Fruit fly (Drosophila melanogaster) whole organism, embryonic: ENCODE results near the gene mon2.
A peak's percentile ranks its signal among the peaks of the same experiment; 100 is the strongest.

Experiments
- Ada2b ChIP-seq: fragments of 200-800 bp; sonication (Bioruptor generic); IDR thresholded peaks from 2 replicates; pipeline ENCODE4 v1.3.6; 2022; ENCODE audit warnings: missing biosample characterization, missing genetic modification characterization
- Aef1 ChIP-seq: fragments of 200-800 bp; sonication (Bioruptor generic); IDR thresholded peaks from 3 replicates; pipeline ENCODE4 v1.3.6; 2022; ENCODE audit warnings: missing biosample characterization, missing genetic modification characterization
- Antp ChIP-seq: fragments of 200-800 bp; sonication (Bioruptor generic); optimal IDR thresholded peaks from 3 replicates; lab custom pipeline; 2016; ENCODE audit warnings: missing biosample characterization, missing genetic modification characterization
- CG10462 ChIP-seq: fragments of 200-800 bp; sonication (Bioruptor generic); optimal IDR thresholded peaks from 2 replicates; lab custom pipeline; 2016; ENCODE audit warnings: missing biosample characterization, missing genetic modification characterization
- CG10959 ChIP-seq: fragments of 200-800 bp; sonication (Bioruptor generic); IDR thresholded peaks from 2 replicates; pipeline ENCODE4 v1.3.6; 2022; ENCODE audit warnings: missing biosample characterization, missing genetic modification characterization
- CG11696 ChIP-seq: fragments of 200-800 bp; sonication (Bioruptor generic); IDR thresholded peaks from 2 replicates; pipeline ENCODE4 v1.3.6; 2022; ENCODE audit warnings: missing biosample characterization, missing genetic modification characterization
- CG12744 ChIP-seq: fragments of 200-800 bp; sonication (Bioruptor generic); optimal IDR thresholded peaks from 2 replicates; lab custom pipeline; 2016; ENCODE audit warnings: missing biosample characterization, missing genetic modification characterization
- CG13624 ChIP-seq: fragments of 200-800 bp; sonication (Bioruptor generic); optimal IDR thresholded peaks from 2 replicates; lab custom pipeline; 2016; ENCODE audit warnings: missing biosample characterization, missing genetic modification characterization
- CG1529 ChIP-seq: fragments of 200-800 bp; sonication (Bioruptor generic); optimal IDR thresholded peaks from 3 replicates; lab custom pipeline; 2018; ENCODE audit warnings: missing biosample characterization, missing genetic modification characterization
- CG16815 ChIP-seq: fragments of 200-800 bp; sonication (Bioruptor generic); optimal IDR thresholded peaks from 3 replicates; lab custom pipeline; 2017; ENCODE audit warnings: missing biosample characterization, mild to moderate bottlenecking, missing genetic modification characterization
- CG17361 ChIP-seq: fragments of 200-800 bp; sonication (Bioruptor generic); IDR thresholded peaks from 3 replicates; pipeline ENCODE4 v1.3.6; 2022; ENCODE audit warnings: missing biosample characterization, missing genetic modification characterization
- CG1792 ChIP-seq: fragments of 200-800 bp; sonication (Bioruptor generic); optimal IDR thresholded peaks from 2 replicates; lab custom pipeline; 2016; ENCODE audit warnings: missing biosample characterization, missing genetic modification characterization
- CG18599 ChIP-seq: fragments of 200-800 bp; sonication (Bioruptor generic); optimal IDR thresholded peaks from 3 replicates; lab custom pipeline; 2017; ENCODE audit warnings: missing biosample characterization, missing genetic modification characterization, mild to moderate bottlenecking, moderate library complexity, missing genetic modification reagents
- CG2120 ChIP-seq: fragments of 200-800 bp; sonication (Bioruptor generic); optimal IDR thresholded peaks from 3 replicates; lab custom pipeline; 2016; ENCODE audit warnings: missing biosample characterization, missing genetic modification characterization
- CG34422 ChIP-seq: fragments of 200-800 bp; sonication (Bioruptor generic); IDR thresholded peaks from 3 replicates; pipeline ENCODE4 v1.3.6; 2022; ENCODE audit warnings: missing biosample characterization, missing genetic modification characterization
- CG4282 ChIP-seq: fragments of 200-800 bp; sonication (Bioruptor generic); optimal IDR thresholded peaks from 2 replicates; lab custom pipeline; 2016; ENCODE audit warnings: missing biosample characterization, missing genetic modification characterization
- CG4707 ChIP-seq: fragments of 200-800 bp; sonication (Bioruptor generic); optimal IDR thresholded peaks from 2 replicates; lab custom pipeline; 2018; ENCODE audit warnings: missing biosample characterization, mild to moderate bottlenecking, missing genetic modification characterization, moderate library complexity
- CG4820 ChIP-seq: fragments of 200-800 bp; sonication (Bioruptor generic); optimal IDR thresholded peaks from 3 replicates; lab custom pipeline; 2016; ENCODE audit warnings: missing biosample characterization, missing genetic modification characterization
- CG4854 ChIP-seq: fragments of 200-800 bp; sonication (Bioruptor generic); optimal IDR thresholded peaks from 2 replicates; lab custom pipeline; 2016; ENCODE audit warnings: missing biosample characterization, missing genetic modification characterization, inconsistent platforms
- CG6689 ChIP-seq: fragments of 200-800 bp; sonication (Bioruptor generic); IDR thresholded peaks from 2 replicates; pipeline ENCODE4 v1.3.6; 2022; ENCODE audit warnings: missing biosample characterization, missing genetic modification characterization
- CG7839 ChIP-seq: fragments of 200-800 bp; sonication (Bioruptor generic); optimal IDR thresholded peaks from 3 replicates; lab custom pipeline; 2018; ENCODE audit warnings: missing biosample characterization, mild to moderate bottlenecking, missing genetic modification characterization, moderate library complexity
- CG8290 ChIP-seq, 3 experiments: fragments of 200-800 bp; sonication (Bioruptor generic); optimal IDR thresholded peaks; 2 replicates each; lab custom pipeline; 2016 to 2019; ENCODE audit warnings: missing biosample characterization in 3 of 3, missing genetic modification characterization in 3 of 3, mild to moderate bottlenecking in 2 of 3, moderate library complexity in 1 of 3
- CG9932 ChIP-seq: fragments of 200-800 bp; sonication (Bioruptor generic); IDR thresholded peaks from 2 replicates; pipeline ENCODE4 v1.3.6; 2022; ENCODE audit warnings: missing biosample characterization, missing genetic modification characterization
- CHES-1-like ChIP-seq: fragments of 200-800 bp; sonication (Bioruptor generic); optimal IDR thresholded peaks from 2 replicates; lab custom pipeline; 2016; ENCODE audit warnings: missing biosample characterization, missing genetic modification characterization
- Chrac-16 ChIP-seq: fragments of 200-800 bp; sonication (Bioruptor generic); optimal IDR thresholded peaks from 3 replicates; lab custom pipeline; 2016; ENCODE audit warnings: missing biosample characterization, missing genetic modification characterization
- D19B ChIP-seq: fragments of 200-800 bp; sonication (Bioruptor generic); optimal IDR thresholded peaks from 2 replicates; lab custom pipeline; 2017; ENCODE audit warnings: missing biosample characterization, mild to moderate bottlenecking, missing genetic modification characterization
- Deaf1 ChIP-seq: fragments of 200-800 bp; optimal IDR thresholded peaks from 3 replicates; lab custom pipeline; 2019; ENCODE audit warnings: missing biosample characterization, mild to moderate bottlenecking, missing genetic modification characterization, moderate library complexity
- Dref ChIP-seq: fragments of 200-800 bp; sonication (Bioruptor generic); IDR thresholded peaks from 2 replicates; pipeline ENCODE4 v1.3.6; 2022; ENCODE audit warnings: missing biosample characterization, missing genetic modification characterization
- Lpt ChIP-seq: fragments of >200 bp; optimal IDR thresholded peaks from 2 replicates; lab custom pipeline; 2018; ENCODE audit warnings: missing biosample characterization, missing genetic modification characterization
- Meics ChIP-seq: fragments of 200-800 bp; sonication (Bioruptor generic); optimal IDR thresholded peaks from 2 replicates; lab custom pipeline; 2017; ENCODE audit warnings: missing biosample characterization, mild to moderate bottlenecking, missing genetic modification characterization
- NC2β ChIP-seq: fragments of 200-800 bp; sonication (Bioruptor generic); optimal IDR thresholded peaks from 2 replicates; lab custom pipeline; 2016; ENCODE audit warnings: missing biosample characterization, missing genetic modification characterization
- NFAT ChIP-seq: fragments of 200-800 bp; sonication (Bioruptor generic); IDR thresholded peaks from 2 replicates; pipeline ENCODE4 v1.3.6; 2022; ENCODE audit warnings: missing biosample characterization, missing genetic modification characterization
- Side ChIP-seq: fragments of 200-800 bp; sonication (Bioruptor generic); optimal IDR thresholded peaks from 2 replicates; lab custom pipeline; 2016; ENCODE audit warnings: missing biosample characterization, missing genetic modification characterization
- Trl ChIP-seq, 3 experiments: fragments of >200 bp in 2 of 3; fragments of 200-800 bp in 1 of 3; sonication (Bioruptor generic) in 1 of 3; optimal IDR thresholded peaks; 2 replicates in 1 of 3; 3 replicates in 2 of 3; lab custom pipeline; 2016 to 2017; ENCODE audit warnings: missing biosample characterization in 1 of 3, missing genetic modification characterization in 1 of 3
- ato ChIP-seq: fragments of 200-800 bp; sonication (Bioruptor generic); IDR thresholded peaks from 2 replicates; pipeline ENCODE4 v1.3.6; 2022; ENCODE audit warnings: missing biosample characterization, missing genetic modification characterization; ENCODE audit not compliant: partially characterized antibody
- cg ChIP-seq: fragments of 200-800 bp; sonication (Bioruptor generic); optimal IDR thresholded peaks from 3 replicates; lab custom pipeline; 2019; ENCODE audit warnings: missing biosample characterization, mild to moderate bottlenecking, missing genetic modification characterization, moderate library complexity
- esg ChIP-seq: fragments of 200-800 bp; sonication (Bioruptor generic); conservative IDR thresholded peaks from 2 replicates; pipeline ENCODE4 v1.3.6; 2022; ENCODE audit warnings: missing biosample characterization, missing genetic modification characterization
- insv ChIP-seq, 2 experiments: fragments of 200-800 bp; sonication (Bioruptor generic); optimal IDR thresholded peaks; 3 replicates each; lab custom pipeline; 2016 to 2018; ENCODE audit warnings: missing biosample characterization in 2 of 2, missing genetic modification characterization in 2 of 2
- jigr1 ChIP-seq: fragments of 200-800 bp; sonication (Bioruptor generic); IDR thresholded peaks from 3 replicates; pipeline ENCODE4 v1.3.6; 2022; ENCODE audit warnings: missing biosample characterization, missing genetic modification characterization
- jumu ChIP-seq: fragments of 200-800 bp; sonication (Bioruptor generic); optimal IDR thresholded peaks from 3 replicates; lab custom pipeline; 2016; ENCODE audit warnings: missing biosample characterization, missing genetic modification characterization
- ken ChIP-seq: fragments of 200-800 bp; sonication (Bioruptor generic); IDR thresholded peaks from 3 replicates; pipeline ENCODE4 v1.3.6; 2022; ENCODE audit warnings: missing biosample characterization, missing genetic modification characterization
- odd ChIP-seq: fragments of 200-800 bp; sonication (Bioruptor generic); optimal IDR thresholded peaks from 2 replicates; lab custom pipeline; 2017; ENCODE audit warnings: missing biosample characterization, mild to moderate bottlenecking, missing genetic modification characterization
- row ChIP-seq: fragments of 200-800 bp; sonication (Bioruptor generic); IDR thresholded peaks from 3 replicates; pipeline ENCODE4 v1.3.6; 2022; ENCODE audit warnings: missing biosample characterization, missing genetic modification characterization
- sens ChIP-seq: fragments of 200-800 bp; sonication (Bioruptor generic); peaks from one replicate; lab custom pipeline; 2016; ENCODE audit warnings: missing biosample characterization, missing genetic modification characterization
- sr ChIP-seq: fragments of 200-800 bp; sonication (Bioruptor generic); IDR thresholded peaks from 3 replicates; pipeline ENCODE4 v1.3.6; 2022; ENCODE audit warnings: missing biosample characterization, missing genetic modification characterization
- tup ChIP-seq: fragments of 200-800 bp; sonication (Bioruptor generic); optimal IDR thresholded peaks from 2 replicates; lab custom pipeline; 2016; ENCODE audit warnings: missing biosample characterization, mild to moderate bottlenecking, missing genetic modification characterization, moderate library complexity
- unc-4 ChIP-seq: fragments of 200-800 bp; sonication (Bioruptor generic); IDR thresholded peaks from 2 replicates; pipeline ENCODE4 v1.3.6; 2022; ENCODE audit warnings: missing biosample characterization, missing genetic modification characterization; ENCODE audit not compliant: partially characterized antibody
- usp ChIP-seq: fragments of >200 bp; optimal IDR thresholded peaks from 2 replicates; lab custom pipeline; 2017; ENCODE audit warnings: missing biosample characterization, missing genetic modification characterization
- yki ChIP-seq: fragments of >200 bp; optimal IDR thresholded peaks from 3 replicates; lab custom pipeline; 2018
- zfh2 ChIP-seq: fragments of 200-800 bp; sonication (Bioruptor generic); optimal IDR thresholded peaks from 2 replicates; lab custom pipeline; 2016; ENCODE audit warnings: missing biosample characterization, missing genetic modification characterization

The mon2 gene

dm6 chr2L:8084349-8085203 lies 39.2 kb downstream of the mon2 start (continued):
- TF ChIP-seq ato (GFP tag; lab: Robert Waterston, UW) (no peak), unc-4 (GFP tag; lab: Robert Waterston, UW) (0 out of 2 replicates have a peak, but pooled peaks have one; percentile 13), Lpt (GFP tag; lab: Kevin White, UChicago) (no peak), CG9932 (GFP tag; lab: Robert Waterston, UW) (peak; percentile 36; the same call in 1 of the 2 replicates), Side (no peak), CG6689 (GFP tag; lab: Robert Waterston, UW) (no peak), Chrac-16 (GFP tag; lab: Kevin White, UChicago) (no peak), yki (peak; percentile 34), ken (no peak), Ada2b (GFP tag; lab: Robert Waterston, UW) (0 out of 2 replicates have a peak, but pooled peaks have one; percentile 13), CG17361 (0 out of 3 replicates have a peak, but pooled peaks have one; percentile 27), CG13624 (GFP tag; lab: Kevin White, UChicago) (no peak), sens (GFP tag; lab: Kevin White, UChicago) (peak; percentile 33), usp (GFP tag; lab: Kevin White, UChicago) (no peak), Dref (GFP tag; lab: Robert Waterston, UW) (no peak), CG8290 (GFP tag; optimal IDR thresholded peaks at IDR 0.05; lab: Kevin White, UChicago) (peak; percentile 33), CG8290 (tag; optimal IDR thresholded peaks at IDR 0.05; lab: Kevin White, UChicago) (peak in 1 of 2 experiments; percentile 23), Deaf1 (tag; lab: Kevin White, UChicago) (no peak), CG4707 (GFP tag; lab: Kevin White, UChicago) (peak; percentile 76), CG10462 (GFP tag; lab: Kevin White, UChicago) (no peak), sr (GFP tag; lab: Robert Waterston, UW) (peak; percentile 41; the same call in 1 of the 3 replicates), CG16815 (no peak), CG10959 (GFP tag; lab: Robert Waterston, UW) (no peak), esg (GFP tag; lab: Robert Waterston, UW) (no peak), CG2120 (GFP tag; lab: Kevin White, UChicago) (peak; percentile 46), CG12744 (peak; percentile 23), CG18599 (peak; percentile 3), tup (no peak), jumu (GFP tag; lab: Kevin White, UChicago) (peak; percentile 11), CG11696 (GFP tag; lab: Robert Waterston, UW) (no peak), CG34422 (GFP tag; lab: Robert Waterston, UW) (peak; percentile 42; the same call in 1 of the 3 replicates), cg (GFP tag; lab: Kevin White, UChicago) (peak; percentile 73), CG1792 (GFP tag; lab: Kevin White, UChicago) (no peak), NC2β (GFP tag; lab: Kevin White, UChicago) (no peak), CG4820 (GFP tag; lab: Kevin White, UChicago) (no peak), odd (GFP tag; lab: Kevin White, UChicago) (no peak), insv (GFP tag; optimal IDR thresholded peaks at IDR 0.05; lab: Kevin White, UChicago) (peak; percentile 63 to 93), CHES-1-like (GFP tag; lab: Kevin White, UChicago) (peak; percentile 9), zfh2 (GFP tag; lab: Kevin White, UChicago) (peak; percentile 10), Aef1 (no peak), CG4282 (GFP tag; lab: Kevin White, UChicago) (peak; percentile 49), CG4854 (GFP tag; lab: Kevin White, UChicago) (no peak), Trl (optimal IDR thresholded peaks at IDR 0.05; lab: Kevin White, UChicago) (peak; percentile 57 to 63), Trl (GFP tag; optimal IDR thresholded peaks at IDR 0.05; lab: Kevin White, UChicago) (no peak), Antp (no peak), D19B (GFP tag; lab: Kevin White, UChicago) (peak; percentile 19), row (GFP tag; lab: Robert Waterston, UW) (peak; percentile 58), Meics (peak; percentile 23), CG1529 (GFP tag; lab: Kevin White, UChicago) (no peak), jigr1 (GFP tag; lab: Robert Waterston, UW) (no peak), CG7839 (no peak), NFAT (GFP tag; lab: Robert Waterston, UW) (no peak)
